Worm (Caenorhabditis elegans): ENCODE data around the gene D1046.2.

D1046.2 gene

DNA sequence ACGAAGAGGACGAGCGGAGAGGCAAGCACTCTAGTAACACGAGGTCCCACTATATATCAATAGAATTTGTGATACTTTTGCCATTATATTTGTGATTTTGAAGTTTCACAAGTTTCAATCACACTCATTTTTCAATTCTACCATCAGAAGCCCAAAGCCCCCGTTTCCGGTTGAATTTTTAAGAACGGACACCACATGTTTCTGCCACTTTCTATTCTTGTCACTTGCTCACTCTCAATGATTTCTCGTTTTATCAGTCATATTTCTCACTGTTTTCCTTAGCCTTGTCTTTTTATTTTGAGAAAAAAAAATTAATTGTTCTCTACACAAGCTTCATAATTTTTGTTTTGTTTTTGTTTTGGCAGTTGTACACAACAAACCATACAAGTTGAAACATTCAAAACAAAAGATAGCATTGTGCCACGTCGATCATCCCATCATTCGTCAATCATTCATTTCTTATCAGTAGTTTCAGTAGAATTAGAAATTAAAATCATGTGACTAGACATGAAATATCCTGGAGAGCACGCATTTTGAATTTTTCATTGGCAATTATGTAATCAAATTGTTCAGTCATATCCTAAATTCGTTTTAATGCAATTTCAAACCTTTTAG is 26.2 kb upstream of the D1046.2 start:
- TF ChIP-seq egl-27 (tag; optimal IDR thresholded peaks at IDR 0.05) (no peak), fos-1 (tag; optimal IDR thresholded peaks at IDR 0.05) (peak; percentile 31), nhr-11 (tag; optimal IDR thresholded peaks at IDR 0.05) (no peak), mbf-1 (tag; optimal IDR thresholded peaks at IDR 0.05) (no peak), mab-5 (tag; optimal IDR thresholded peaks at IDR 0.05) (no peak), gmeb-1 (tag; optimal IDR thresholded peaks at IDR 0.05) (no peak), nhr-25 (tag; optimal IDR thresholded peaks at IDR 0.05) (no peak), sem-4 (tag; optimal IDR thresholded peaks at IDR 0.05) (no peak), elt-3 (tag; optimal IDR thresholded peaks at IDR 0.05) (no peak)

DNA sequence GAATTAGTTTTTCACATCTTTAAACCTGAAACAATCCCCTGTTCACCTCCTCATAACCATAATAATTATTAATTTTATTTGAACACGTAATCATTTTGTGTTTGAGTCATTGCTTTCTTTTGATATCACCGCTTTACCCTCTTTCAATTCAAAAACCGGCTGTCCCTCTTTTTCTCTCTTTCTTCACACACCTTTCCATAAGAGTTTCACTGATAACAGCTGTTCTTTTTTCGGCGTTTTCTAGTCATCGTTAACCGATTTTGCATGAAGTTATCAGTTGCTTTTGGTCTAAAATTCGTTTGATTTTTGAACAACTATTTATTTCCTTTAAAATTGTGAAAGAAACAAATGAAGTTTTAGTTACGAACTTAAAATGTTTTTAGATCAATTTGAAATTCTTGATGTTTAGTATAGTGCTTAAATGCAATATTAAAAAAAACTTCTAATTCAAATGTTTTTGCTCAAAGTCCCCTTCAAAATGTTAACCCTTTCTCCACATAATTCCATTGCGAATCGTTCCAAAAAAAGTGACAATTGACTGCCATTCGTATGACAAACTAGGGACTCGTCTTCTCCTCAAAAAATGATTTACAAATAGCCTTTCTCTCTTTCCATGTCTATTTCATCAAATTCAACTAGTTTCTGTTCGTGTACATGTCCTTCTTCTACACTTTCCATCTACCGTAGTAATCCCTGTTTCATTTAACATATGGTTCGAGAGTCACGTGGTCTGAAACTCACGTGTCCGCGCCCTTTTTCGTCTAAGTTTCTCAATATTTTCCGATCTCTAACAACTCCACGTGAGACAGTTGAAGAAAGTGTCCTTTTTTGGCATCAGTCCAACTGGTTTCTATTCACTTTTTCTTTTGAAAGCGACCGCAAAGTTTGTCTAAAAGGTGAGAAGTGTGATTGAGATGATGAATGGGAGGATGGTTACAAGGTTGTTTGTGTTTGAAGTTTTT is 23.5 kb upstream of the D1046.2 start:
- TF ChIP-seq ama-1 (optimal IDR thresholded peaks at IDR 0.05) (peak; percentile 35), sma-9 (GFP tag; optimal IDR thresholded peaks at IDR 0.05) (peak; percentile 95), sma-9 (tag; optimal IDR thresholded peaks at IDR 0.05) (no peak), elt-3 (tag; optimal IDR thresholded peaks at IDR 0.05) (no peak), unc-39 (tag; optimal IDR thresholded peaks at IDR 0.05) (no peak), nhr-21 (tag; optimal IDR thresholded peaks at IDR 0.05) (peak; percentile 65), ceh-16 (tag; optimal IDR thresholded peaks at IDR 0.05) (no peak), unc-55 (GFP tag; optimal IDR thresholded peaks at IDR 0.05) (no peak), peb-1 (tag; optimal IDR thresholded peaks at IDR 0.05) (no peak), gmeb-1 (tag; optimal IDR thresholded peaks at IDR 0.05) (peak; percentile 84), nhr-129 (tag; optimal IDR thresholded peaks at IDR 0.05) (peak; percentile 81), mbf-1 (tag; optimal IDR thresholded peaks at IDR 0.05) (no peak), blmp-1 (tag; optimal IDR thresholded peaks at IDR 0.05; ENCODE audit: insufficient read depth) (peak; percentile 95), fos-1 (tag; optimal IDR thresholded peaks at IDR 0.05) (peak; percentile 99), nhr-6 (tag; optimal IDR thresholded peaks at IDR 0.05) (peak; percentile 86), F13H6.1 (tag; optimal IDR thresholded peaks at IDR 0.05) (peak; percentile 82), nhr-12 (tag; optimal IDR thresholded peaks at IDR 0.05) (no peak), ztf-4 (tag; optimal IDR thresholded peaks at IDR 0.05) (peak; percentile 68), nhr-25 (tag; optimal IDR thresholded peaks at IDR 0.05) (peak; percentile 97), R02D3.7 (tag; optimal IDR thresholded peaks at IDR 0.05) (no peak), C34F6.9 (tag; optimal IDR thresholded peaks at IDR 0.05) (peak; percentile 85), sma-3 (GFP tag; optimal IDR thresholded peaks at IDR 0.05) (peak; percentile 74), lsy-2 (tag; optimal IDR thresholded peaks at IDR 0.05) (peak in 1 of 2 experiments; percentile 75), crh-2 (tag; optimal IDR thresholded peaks at IDR 0.05) (peak; percentile 92), mdl-1 (tag; optimal IDR thresholded peaks at IDR 0.05) (peak; percentile 57 to 89)

DNA sequence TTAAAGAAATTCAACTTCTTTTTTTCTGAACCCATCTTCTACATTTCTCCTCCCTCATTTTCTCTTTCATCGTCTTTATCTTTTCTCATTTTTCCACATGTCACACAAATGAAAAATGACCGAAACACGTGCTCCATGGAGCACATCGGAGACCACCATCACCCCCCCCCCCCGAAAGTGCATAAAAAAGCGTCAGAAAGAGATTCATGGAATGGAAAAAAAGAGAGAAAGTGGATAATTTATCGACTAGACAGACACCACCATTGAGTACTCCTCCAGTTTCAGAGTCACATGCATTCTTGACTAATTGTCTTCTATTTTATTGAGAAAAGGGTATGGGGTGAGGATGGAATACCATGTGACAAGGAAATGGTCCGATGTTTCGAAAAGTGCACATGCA is 21.3 kb upstream of the D1046.2 start:
- TF ChIP-seq nhr-129 (tag; optimal IDR thresholded peaks at IDR 0.05) (peak; percentile 62), mdl-1 (tag; optimal IDR thresholded peaks at IDR 0.05) (peak; percentile 18 to 71), lsy-2 (tag; optimal IDR thresholded peaks at IDR 0.05) (peak in 1 of 2 experiments; percentile 68), lin-11 (tag; optimal IDR thresholded peaks at IDR 0.05) (no peak), sma-9 (GFP tag; optimal IDR thresholded peaks at IDR 0.05) (peak; percentile 49), sma-9 (tag; optimal IDR thresholded peaks at IDR 0.05) (no peak), mab-5 (tag; optimal IDR thresholded peaks at IDR 0.05) (peak; percentile 85), F13H6.1 (tag; optimal IDR thresholded peaks at IDR 0.05) (peak; percentile 65), crh-2 (tag; optimal IDR thresholded peaks at IDR 0.05) (peak; percentile 67), snpc-4 (tag; optimal IDR thresholded peaks at IDR 0.05) (no peak), sem-4 (tag; optimal IDR thresholded peaks at IDR 0.05) (peak; percentile 78), zag-1 (tag; optimal IDR thresholded peaks at IDR 0.05) (peak; percentile 13), skn-1 (tag; optimal IDR thresholded peaks at IDR 0.05) (no peak), C34F6.9 (tag; optimal IDR thresholded peaks at IDR 0.05) (peak; percentile 76)

DNA sequence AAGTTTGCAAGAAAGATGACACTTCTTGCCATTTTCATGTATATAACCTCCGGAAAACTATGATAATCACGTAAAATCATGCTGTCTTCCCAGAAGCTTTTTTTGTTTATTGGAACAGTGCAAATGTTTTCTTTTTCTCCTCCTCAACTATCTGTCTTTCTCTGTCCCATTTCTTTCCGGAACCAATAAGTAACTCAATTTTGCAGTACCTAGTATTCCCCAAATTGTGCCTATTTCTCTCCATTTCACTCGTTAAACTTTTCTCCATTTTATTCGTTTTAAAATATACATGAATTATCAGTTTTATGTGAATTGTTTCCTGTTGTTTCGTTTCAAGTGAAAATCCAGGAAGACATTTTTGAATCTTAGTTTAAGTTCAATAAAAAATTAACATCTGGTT is 17.6 kb upstream of the D1046.2 start:
- TF ChIP-seq F13H6.1 (tag; optimal IDR thresholded peaks at IDR 0.05): no peak
- no peak for TF ChIP-seq ztf-4 (tag; optimal IDR thresholded peaks at IDR 0.05)
- TF ChIP-seq ama-1 (optimal IDR thresholded peaks at IDR 0.05): no peak
- no peak for TF ChIP-seq nhr-77 (tag; optimal IDR thresholded peaks at IDR 0.05)
- TF ChIP-seq elt-1 (tag; optimal IDR thresholded peaks at IDR 0.05): no peak
- no peak for TF ChIP-seq skn-1 (tag; optimal IDR thresholded peaks at IDR 0.05)
- TF ChIP-seq unc-39 (tag; optimal IDR thresholded peaks at IDR 0.05): no peak
- no peak for TF ChIP-seq nhr-21 (tag; optimal IDR thresholded peaks at IDR 0.05)
- no peak for TF ChIP-seq nhr-10 (tag; optimal IDR thresholded peaks at IDR 0.05)
- no peak for TF ChIP-seq nhr-25 (tag; optimal IDR thresholded peaks at IDR 0.05)
- TF ChIP-seq ceh-16 (tag; optimal IDR thresholded peaks at IDR 0.05): no peak
- TF ChIP-seq nhr-129 (tag; optimal IDR thresholded peaks at IDR 0.05): no peak
- no peak for TF ChIP-seq nhr-11 (tag; optimal IDR thresholded peaks at IDR 0.05)
